Fruit fly (Drosophila melanogaster) Kc167 (cell line): Measurements from ENCODE around the gene pxb.

ENCODE experiments used
- Myc ChIP-seq: fragments of >200 bp; optimal IDR thresholded peaks from 2 replicates; lab custom pipeline; 2017; ENCODE audit warnings: missing external identifiers
- h ChIP-seq: fragments of >200 bp; optimal IDR thresholded peaks from 3 replicates; lab custom pipeline; 2018; ENCODE audit warnings: missing external identifiers
- insv ChIP-seq: fragments of >200 bp; optimal IDR thresholded peaks from 3 replicates; lab custom pipeline; 2018; ENCODE audit warnings: missing external identifiers
- psq ChIP-seq: fragments of >200 bp; optimal IDR thresholded peaks from 2 replicates; lab custom pipeline; 2017; ENCODE audit warnings: missing external identifiers
- ttk ChIP-seq: sonication (Bioruptor generic); optimal IDR thresholded peaks from 2 replicates; lab custom pipeline; 2017; ENCODE audit warnings: missing external identifiers

DNA sequence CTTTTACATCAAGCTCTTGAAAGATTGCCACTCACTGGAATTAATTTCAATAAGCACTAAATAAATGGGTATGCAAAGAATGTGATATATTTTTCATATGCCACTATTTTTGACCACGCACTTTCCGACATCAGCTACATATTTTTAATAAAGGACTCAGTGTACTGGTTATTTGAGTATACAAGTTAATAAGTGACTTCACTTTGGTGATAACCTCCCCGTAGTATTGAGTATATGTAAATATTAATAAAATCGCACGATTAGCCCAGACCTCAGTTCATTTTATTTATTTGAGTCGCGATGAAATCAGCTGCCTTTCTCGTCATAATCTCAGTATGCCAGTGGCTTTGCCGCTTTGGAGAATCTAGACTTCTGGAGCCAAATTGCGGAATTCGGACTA, 30.8 kb upstream of the pxb start, which contains the start of gene CG43335:
- TF ChIP-seq insv (lab: Kevin White, UChicago) (no peak), h (lab: Kevin White, UChicago) (no peak), psq (lab: Kevin White, UChicago) (no peak), Myc (lab: Kevin White, UChicago) (no peak), ttk (lab: Kevin White, UChicago) (no peak)
